Worm (Caenorhabditis elegans) whole organism, mixed stage, embryonic: Measurements from ENCODE around the gene B0432.11.

ENCODE experiments used
- M03D4.4 ChIP-seq: sonication (generic microtip); optimal IDR thresholded peaks from 2 replicates; lab custom pipeline; 2017; ENCODE audit warnings: mild to moderate bottlenecking, missing genetic modification characterization, missing compliant biosample characterization
- bed-3 ChIP-seq: fragments of 200-800 bp; sonication (Bioruptor generic); optimal IDR thresholded peaks from 3 replicates; lab custom pipeline; 2018; ENCODE audit warnings: mild to moderate bottlenecking, missing genetic modification characterization, moderate library complexity, missing compliant biosample characterization
- blmp-1 ChIP-seq: fragments of 150-350 bp; optimal IDR thresholded peaks from 2 replicates; lab custom pipeline; 2014; ENCODE audit warnings: missing biosample characterization, missing genetic modification characterization
- ceh-39 ChIP-seq: fragments of 150-350 bp; optimal IDR thresholded peaks from 2 replicates; lab custom pipeline; 2014; ENCODE audit warnings: missing biosample characterization, missing genetic modification characterization
- ceh-43 ChIP-seq: fragments of 200-800 bp; sonication (Bioruptor generic); optimal IDR thresholded peaks from 2 replicates; lab custom pipeline; 2018; ENCODE audit warnings: mild to moderate bottlenecking, missing genetic modification characterization, moderate library complexity, missing compliant biosample characterization
- ces-1 ChIP-seq: fragments of 150-350 bp; optimal IDR thresholded peaks from 2 replicates; lab custom pipeline; 2014; ENCODE audit warnings: missing biosample characterization, missing genetic modification reagents, missing genetic modification characterization
- cnd-1 ChIP-seq: fragments of 200-800 bp; sonication (Bioruptor generic); optimal IDR thresholded peaks from 2 replicates; lab custom pipeline; 2018; ENCODE audit warnings: mild to moderate bottlenecking, missing genetic modification characterization, missing compliant biosample characterization
- drap-1 ChIP-seq: fragments of 200-800 bp; sonication (Bioruptor generic); optimal IDR thresholded peaks from 3 replicates; lab custom pipeline; 2018; ENCODE audit warnings: mild to moderate bottlenecking, missing genetic modification characterization, missing compliant biosample characterization
- elt-1 ChIP-seq: sonication (generic microtip); optimal IDR thresholded peaks from 2 replicates; lab custom pipeline; 2017; ENCODE audit warnings: missing genetic modification characterization, mild to moderate bottlenecking, missing compliant biosample characterization, antibody characterized with exemption, moderate library complexity, borderline replicate concordance; ENCODE audit not compliant: insufficient read depth
- elt-3 ChIP-seq: fragments of 150-350 bp; optimal IDR thresholded peaks from 2 replicates; lab custom pipeline; 2014; ENCODE audit warnings: missing biosample characterization, missing genetic modification characterization
- ham-2 ChIP-seq: fragments of 200-800 bp; sonication (Bioruptor generic); optimal IDR thresholded peaks from 2 replicates; lab custom pipeline; 2018; ENCODE audit warnings: mild to moderate bottlenecking, missing genetic modification characterization, missing compliant biosample characterization
- hlh-1 ChIP-seq: fragments of 150-350 bp; optimal IDR thresholded peaks from 2 replicates; lab custom pipeline; 2014; ENCODE audit warnings: missing biosample characterization, missing genetic modification reagents, missing genetic modification characterization
- lin-13 ChIP-seq: fragments of 150-350 bp; optimal IDR thresholded peaks from 2 replicates; lab custom pipeline; 2014; ENCODE audit warnings: missing biosample characterization, missing genetic modification characterization
- lin-32 ChIP-seq: fragments of 200-800 bp; sonication (Bioruptor generic); optimal IDR thresholded peaks from 2 replicates; lab custom pipeline; 2018; ENCODE audit warnings: mild to moderate bottlenecking, missing genetic modification characterization, missing compliant biosample characterization
- lsy-2 ChIP-seq: fragments of 150-350 bp; optimal IDR thresholded peaks from 2 replicates; lab custom pipeline; 2014; ENCODE audit warnings: missing biosample characterization, missing genetic modification characterization
- mep-1 ChIP-seq: fragments of 150-350 bp; optimal IDR thresholded peaks from 2 replicates; lab custom pipeline; 2017; ENCODE audit warnings: missing biosample characterization, missing genetic modification reagents, missing genetic modification characterization, inconsistent platforms
- mls-2 ChIP-seq: sonication (generic microtip); optimal IDR thresholded peaks from 2 replicates; lab custom pipeline; 2016; ENCODE audit warnings: mild to moderate bottlenecking, missing genetic modification characterization, moderate library complexity, missing compliant biosample characterization
- nhr-12 ChIP-seq: fragments of 150-350 bp; optimal IDR thresholded peaks from 2 replicates; lab custom pipeline; 2014; ENCODE audit warnings: missing biosample characterization, missing genetic modification characterization
- nhr-2 ChIP-seq: fragments of 150-350 bp; optimal IDR thresholded peaks from 2 replicates; lab custom pipeline; 2014; ENCODE audit warnings: missing biosample characterization, missing genetic modification characterization
- nhr-237 ChIP-seq: fragments of 150-350 bp; optimal IDR thresholded peaks from 2 replicates; lab custom pipeline; 2014; ENCODE audit warnings: missing biosample characterization, missing genetic modification characterization
- nhr-28 ChIP-seq: fragments of 150-350 bp; optimal IDR thresholded peaks from 2 replicates; lab custom pipeline; 2014; ENCODE audit warnings: missing biosample characterization, missing genetic modification characterization
- nhr-76 ChIP-seq: sonication (generic microtip); optimal IDR thresholded peaks from 2 replicates; lab custom pipeline; 2017; ENCODE audit warnings: missing biosample characterization, missing genetic modification characterization
- pha-4 ChIP-seq: fragments of 150-350 bp; optimal IDR thresholded peaks from 2 replicates; lab custom pipeline; 2018; ENCODE audit warnings: missing biosample characterization, missing genetic modification reagents, missing genetic modification characterization
- sem-2 ChIP-seq: fragments of 200-800 bp; sonication (Bioruptor generic); optimal IDR thresholded peaks from 2 replicates; lab custom pipeline; 2018; ENCODE audit warnings: mild to moderate bottlenecking, missing genetic modification characterization, missing compliant biosample characterization
- snpc-4 ChIP-seq: fragments of 150-350 bp; optimal IDR thresholded peaks from 2 replicates; lab custom pipeline; 2014; ENCODE audit warnings: missing biosample characterization, missing genetic modification characterization
- sptf-1 ChIP-seq: sonication (generic microtip); optimal IDR thresholded peaks from 2 replicates; lab custom pipeline; 2017; ENCODE audit warnings: mild to moderate bottlenecking, missing genetic modification characterization, moderate library complexity, missing compliant biosample characterization
- tbx-8 ChIP-seq: fragments of 200-800 bp; sonication (Bioruptor generic); optimal IDR thresholded peaks from 2 replicates; lab custom pipeline; 2018; ENCODE audit warnings: mild to moderate bottlenecking, missing genetic modification characterization, moderate library complexity, missing compliant biosample characterization
- unc-120 ChIP-seq: sonication (generic microtip); optimal IDR thresholded peaks from 2 replicates; lab custom pipeline; 2017; ENCODE audit warnings: missing genetic modification characterization, missing compliant biosample characterization; ENCODE audit not compliant: poor library complexity, severe bottlenecking
- unc-62 ChIP-seq: fragments of 150-350 bp; optimal IDR thresholded peaks from 2 replicates; lab custom pipeline; 2014; ENCODE audit warnings: missing biosample characterization, missing genetic modification reagents, missing genetic modification characterization
- zip-8 ChIP-seq: fragments of 150-350 bp; optimal IDR thresholded peaks from 2 replicates; lab custom pipeline; 2014; ENCODE audit warnings: missing biosample characterization, missing genetic modification characterization
- ztf-11 ChIP-seq: fragments of 150-350 bp; optimal IDR thresholded peaks from 2 replicates; lab custom pipeline; 2014; ENCODE audit warnings: missing biosample characterization, missing genetic modification characterization

The B0432.11 gene

DNA sequence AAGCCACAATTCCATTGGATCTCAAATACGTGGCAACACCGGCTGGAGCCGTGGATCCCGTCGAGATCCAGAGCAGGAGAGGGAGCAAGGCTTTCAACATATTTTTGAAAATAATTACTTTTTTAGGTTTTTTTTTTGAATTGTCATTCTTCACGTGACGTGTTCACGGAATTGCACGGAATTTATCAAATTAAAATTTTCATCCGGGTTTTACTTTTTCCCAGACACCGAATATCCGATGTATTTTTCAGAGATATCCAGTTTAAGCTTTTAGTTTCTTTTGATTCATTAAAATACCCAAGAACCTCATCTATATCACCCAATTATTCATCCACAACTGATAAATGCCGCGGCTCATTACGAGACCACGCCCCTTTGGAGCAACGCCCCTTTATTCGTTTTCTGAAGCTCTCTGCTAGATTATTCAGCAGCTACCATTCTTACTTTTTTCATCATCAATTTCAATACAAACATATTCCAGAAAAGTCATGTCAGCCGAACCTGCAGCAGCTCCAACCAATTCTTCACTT is 2.5 kb upstream of the B0432.11 start, which contains the start of the genes clec-117 and B0432.1:
TSS of gene clec-117 (minus strand) at position 101 of the 530 bp plus-strand sequence.
TSS of gene B0432.1 (plus strand) at position 480 of the 530 bp plus-strand sequence.
- TF ChIP-seq drap-1 (no peak), blmp-1 (tag; lab: Kevin White, UChicago) (no peak), elt-3 (tag; lab: Kevin White, UChicago) (no peak), M03D4.4 (no peak)

DNA sequence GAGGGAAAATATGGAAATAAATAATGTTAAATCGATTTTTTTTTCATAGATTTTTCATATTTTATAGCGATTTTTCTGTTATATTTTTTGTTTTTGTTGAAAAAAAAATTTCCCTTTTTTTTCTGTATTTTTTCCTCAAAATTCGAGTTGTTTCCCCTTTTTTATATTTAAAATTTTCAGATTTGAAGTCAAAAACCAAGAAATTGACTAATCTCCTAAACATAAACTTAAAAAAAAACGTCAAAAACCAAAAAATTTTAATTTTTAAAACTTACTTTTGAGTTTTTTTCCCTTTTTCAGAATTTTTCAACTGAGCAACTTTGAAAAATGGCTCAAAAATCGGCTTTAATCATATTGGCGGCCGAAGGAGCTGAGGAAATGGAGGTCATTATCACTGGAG is 4.2 kb downstream of the B0432.11 start, which contains the start of gene djr-1.1:
TSS of gene djr-1.1 (plus strand) at position 301 of the 400 bp plus-strand sequence.
- TF ChIP-seq ham-2 (GFP tag; lab: Kevin White, UChicago) (no peak), lin-32 (no peak), blmp-1 (tag; lab: Kevin White, UChicago) (no peak), mls-2 (tag; lab: Kevin White, UChicago) (no peak), drap-1 (no peak), cnd-1 (no peak), nhr-2 (tag; lab: Kevin White, UChicago) (no peak)
- TF ChIP-seq, all 35 proteins: peak for 0

- no peak for TF ChIP-seq ces-1 (GFP tag; lab: Kevin White, UChicago)
- TF ChIP-seq bed-3 (GFP tag; lab: Kevin White, UChicago): no peak
- no peak for TF ChIP-seq snpc-4 (tag; lab: Kevin White, UChicago)
- TF ChIP-seq unc-62 (GFP tag; lab: Kevin White, UChicago): no peak
- TF ChIP-seq ztf-11 (tag; lab: Kevin White, UChicago): no peak
- TF ChIP-seq lin-32: no peak
- TF ChIP-seq, all 35 proteins: peak for 0
These were observed 5.8 kb downstream of the B0432.11 start, which contains the start of gene mrpl-41 for ce11 chrII:288705-289205. mrpl-41 (plus strand) TSS chrII:288939.

- TF ChIP-seq ceh-43 (GFP tag; lab: Kevin White, UChicago) (no peak), zip-8 (no peak)
These were observed 8.1 kb downstream of the B0432.11 start, which contains the start of gene misc-1 for ce11 chrII:286551-286724. misc-1 (plus strand) TSS chrII:286625.

DNA sequence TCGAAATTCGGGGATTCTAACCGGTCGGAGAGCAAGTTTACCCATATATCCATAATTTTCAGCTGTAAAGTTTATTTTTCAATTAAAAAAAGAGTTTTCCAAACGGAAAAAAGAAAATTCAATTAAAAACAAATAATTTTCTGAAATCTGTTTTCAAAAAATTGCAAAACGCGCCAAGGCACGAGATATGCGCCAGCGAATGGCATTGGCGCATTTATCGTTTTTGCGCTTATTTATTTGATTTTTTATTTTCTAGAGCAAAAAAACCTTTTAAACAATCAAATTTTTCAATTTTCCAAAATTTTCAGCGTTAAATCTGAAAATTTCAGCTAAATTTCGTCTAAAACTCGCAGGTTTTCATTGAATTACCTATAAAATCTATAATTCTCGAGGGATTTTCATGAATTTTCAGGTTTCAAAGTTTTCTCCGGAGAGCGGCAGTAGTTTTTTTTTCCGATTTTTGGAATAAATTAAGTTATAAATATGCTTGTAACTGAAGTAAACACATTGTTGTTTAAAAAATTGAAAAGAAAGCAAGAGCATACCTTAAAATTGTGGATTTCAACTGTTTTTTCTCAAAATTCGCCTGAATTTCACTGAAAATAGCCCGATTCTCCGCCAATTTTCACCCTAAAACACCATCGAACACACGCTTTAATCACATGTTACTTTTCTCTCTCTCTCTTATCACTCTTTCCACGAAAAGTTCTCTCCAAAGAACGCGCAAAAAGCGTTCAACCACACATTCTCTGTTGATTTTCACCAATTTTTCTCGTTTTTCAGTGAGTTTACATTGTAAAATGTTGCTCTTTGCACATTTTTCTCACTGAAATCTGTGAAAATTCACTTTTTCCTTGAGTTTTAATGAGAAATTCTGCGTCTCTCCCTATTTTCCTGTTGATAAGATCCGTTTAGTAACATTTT is 8.6 kb downstream of the B0432.11 start, which contains the start of gene B0432.10:
TSS of gene B0432.10 (minus strand) at position 649 of the 924 bp plus-strand sequence.
- TF ChIP-seq unc-120 (tag; lab: Kevin White, UChicago) (no peak), elt-3 (tag; lab: Kevin White, UChicago) (no peak), ceh-39 (tag; lab: Kevin White, UChicago) (peak; percentile 0), ztf-11 (tag; lab: Kevin White, UChicago) (no peak), mep-1 (tag; lab: Kevin White, UChicago) (peak; percentile 89), nhr-28 (tag; lab: Kevin White, UChicago) (no peak), elt-1 (tag; lab: Kevin White, UChicago) (no peak), blmp-1 (tag; lab: Kevin White, UChicago) (no peak), nhr-2 (tag; lab: Kevin White, UChicago) (no peak), lsy-2 (tag; lab: Kevin White, UChicago) (peak; percentile 73), drap-1 (no peak), M03D4.4 (no peak), tbx-8 (GFP tag; lab: Kevin White, UChicago) (no peak), bed-3 (GFP tag; lab: Kevin White, UChicago) (no peak), lin-13 (peak; percentile 77), cnd-1 (no peak), nhr-237 (peak; percentile 78), sem-2 (GFP tag; lab: Kevin White, UChicago) (no peak), nhr-12 (no peak), nhr-76 (tag; lab: Kevin White, UChicago) (no peak), sptf-1 (peak; percentile 8), ceh-43 (GFP tag; lab: Kevin White, UChicago) (no peak), pha-4 (tag; lab: Kevin White, UChicago) (peak; percentile 76), hlh-1 (tag; lab: Kevin White, UChicago) (peak; percentile 26), ces-1 (GFP tag; lab: Kevin White, UChicago) (peak; percentile 81)
